Worm (Caenorhabditis elegans): ENCODE measurements around the gene Y57G7A.2.
"Not testable (repeated sequence)": the region's sequence is repeated elsewhere in the genome, so short reads cannot be mapped to it uniquely, and the experiment has no call there.

The Y57G7A.2 gene

DNA sequence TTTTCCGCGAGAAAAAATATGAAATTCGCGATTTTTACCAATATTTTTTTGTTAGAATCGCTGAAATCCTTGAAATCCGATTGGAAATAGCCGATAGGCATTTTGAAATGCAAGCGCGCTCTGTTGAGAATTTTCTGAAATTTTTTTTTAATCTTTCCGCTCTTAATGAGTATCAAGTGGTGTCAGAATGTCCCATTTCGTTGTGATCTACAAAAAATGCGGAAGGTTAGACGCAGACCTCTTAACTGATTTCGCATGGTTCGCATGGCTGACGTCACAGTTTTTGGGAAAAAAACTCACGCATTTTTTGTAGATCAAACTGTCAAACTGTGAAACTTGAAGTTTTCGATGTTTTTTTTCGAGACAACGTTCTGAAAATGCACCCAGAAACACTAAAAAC is 24.1 kb upstream of the Y57G7A.2 start, which contains the start of gene srw-66:
TSS of gene srw-66 (minus strand) at position 101 of the 400 bp plus-strand sequence.
- TF ChIP-seq tbx-37 (GFP tag; conservative IDR thresholded peaks at IDR 0.05) (no peak), hmbx-1 (tag; optimal IDR thresholded peaks at IDR 0.05) (no peak), hnd-1 (tag; optimal IDR thresholded peaks at IDR 0.05) (no peak), tbx-11 (GFP tag; IDR thresholded peaks at IDR 0.05) (no peak), ceh-13 (GFP tag; optimal IDR thresholded peaks at IDR 0.05) (no peak)

DNA sequence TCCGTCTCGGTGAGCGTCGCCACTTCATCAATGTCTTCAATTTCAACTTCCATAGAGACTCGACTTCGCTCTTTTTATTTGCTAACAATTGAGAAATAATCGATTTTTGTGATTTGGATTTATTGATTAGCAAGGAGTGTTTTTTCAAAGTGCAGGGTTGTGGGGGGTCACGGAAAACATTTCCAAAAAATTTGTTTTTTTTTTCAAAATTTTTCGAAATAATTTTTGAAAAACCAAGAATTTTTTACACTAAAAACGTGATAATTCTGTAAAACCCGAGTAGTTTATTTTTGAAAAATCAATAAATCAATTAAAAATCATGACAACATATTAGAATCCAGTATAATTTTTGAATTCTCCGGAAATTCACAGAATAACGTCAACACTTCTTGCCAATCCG is 20.4 kb upstream of the Y57G7A.2 start, which contains the start of gene Y57G7A.5:
TSS of gene Y57G7A.5 (minus strand) at position 101 of the 400 bp plus-strand sequence.
- TF ChIP-seq hnd-1 (tag; optimal IDR thresholded peaks at IDR 0.05) (no peak), tra-4 (tag; optimal IDR thresholded peaks at IDR 0.05) (no peak), hmg-4 (GFP tag; optimal IDR thresholded peaks at IDR 0.05) (no peak), pes-1 (GFP tag; IDR thresholded peaks at IDR 0.05) (no peak), scrt-1 (GFP tag; IDR thresholded peaks at IDR 0.05) (no peak), ceh-13 (GFP tag; optimal IDR thresholded peaks at IDR 0.05) (no peak), tbx-11 (GFP tag; IDR thresholded peaks at IDR 0.05) (no peak), B0310.2 (tag; optimal IDR thresholded peaks at IDR 0.05) (no peak), hmbx-1 (tag; optimal IDR thresholded peaks at IDR 0.05) (no peak), sea-1 (GFP tag; conservative IDR thresholded peaks at IDR 0.05) (no peak), F13C5.2 (tag; optimal IDR thresholded peaks at IDR 0.05) (no peak), aly-1 (tag; optimal IDR thresholded peaks at IDR 0.05) (no peak), flt-1 (GFP tag; IDR thresholded peaks at IDR 0.05) (no peak), ets-7 (tag; optimal IDR thresholded peaks at IDR 0.05) (no peak)

DNA sequence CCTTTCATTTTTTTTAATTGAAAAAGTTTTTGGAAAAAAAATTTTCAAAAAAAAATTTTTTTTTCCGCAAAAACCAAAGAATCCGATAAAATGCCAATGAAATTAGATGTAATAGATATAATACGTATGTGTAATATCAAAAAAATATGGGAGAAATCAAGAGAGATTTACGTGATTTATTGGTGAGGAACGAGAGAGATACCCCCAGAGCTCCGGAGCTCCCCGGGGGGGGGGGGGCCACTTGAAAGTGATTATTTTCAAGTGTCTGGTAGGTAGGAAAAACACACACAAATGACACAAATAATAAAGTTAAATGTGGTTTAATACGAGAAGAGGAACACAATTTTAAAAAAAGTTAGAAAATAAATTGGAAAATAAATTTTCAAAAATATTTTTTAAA is 19.1 kb upstream of the Y57G7A.2 start, which contains the start of gene Y57G7A.11:
TSS of gene Y57G7A.11 (minus strand) at position 101 of the 400 bp plus-strand sequence.
- TF ChIP-seq tra-4 (tag; optimal IDR thresholded peaks at IDR 0.05) (no peak), hmbx-1 (tag; optimal IDR thresholded peaks at IDR 0.05) (no peak), ets-7 (tag; optimal IDR thresholded peaks at IDR 0.05) (no peak), hmg-4 (GFP tag; optimal IDR thresholded peaks at IDR 0.05) (no peak), scrt-1 (GFP tag; IDR thresholded peaks at IDR 0.05) (no peak), ceh-36 (tag; optimal IDR thresholded peaks at IDR 0.05) (no peak), ceh-13 (GFP tag; optimal IDR thresholded peaks at IDR 0.05) (no peak), pes-1 (GFP tag; IDR thresholded peaks at IDR 0.05) (no peak), sea-1 (GFP tag; conservative IDR thresholded peaks at IDR 0.05) (no peak), flt-1 (GFP tag; IDR thresholded peaks at IDR 0.05) (no peak), ama-1 (optimal IDR thresholded peaks at IDR 0.05) (no peak), tbx-11 (GFP tag; IDR thresholded peaks at IDR 0.05) (no peak), B0310.2 (tag; optimal IDR thresholded peaks at IDR 0.05) (no peak), F13C5.2 (tag; optimal IDR thresholded peaks at IDR 0.05) (no peak), aly-1 (tag; optimal IDR thresholded peaks at IDR 0.05) (no peak), tbx-37 (GFP tag; conservative IDR thresholded peaks at IDR 0.05) (no peak)

DNA sequence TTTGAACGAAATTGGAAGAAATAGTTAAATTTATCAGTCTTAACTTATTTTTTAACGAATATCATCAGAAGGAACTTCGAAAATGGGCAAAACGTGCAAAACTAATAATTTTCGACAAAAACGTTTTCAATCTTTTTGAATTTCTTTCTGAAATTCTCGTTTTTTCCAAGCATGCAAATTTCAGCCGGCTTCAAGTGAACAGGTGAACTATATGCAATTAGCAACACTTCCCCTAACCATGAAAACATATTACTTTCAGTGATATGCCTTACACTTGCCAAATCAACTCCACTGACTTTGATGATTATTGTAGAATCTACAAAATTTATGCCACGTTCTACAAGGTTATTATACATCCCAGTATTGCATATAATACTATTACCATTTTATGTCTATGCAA is 17.5 kb upstream of the Y57G7A.2 start, which contains the start of gene srz-63:
TSS of gene srz-63 (plus strand) at position 301 of the 400 bp plus-strand sequence.
- TF ChIP-seq ceh-13 (GFP tag; optimal IDR thresholded peaks at IDR 0.05); hmbx-1 (tag; optimal IDR thresholded peaks at IDR 0.05); scrt-1 (GFP tag; IDR thresholded peaks at IDR 0.05): not testable (repeated sequence)

DNA sequence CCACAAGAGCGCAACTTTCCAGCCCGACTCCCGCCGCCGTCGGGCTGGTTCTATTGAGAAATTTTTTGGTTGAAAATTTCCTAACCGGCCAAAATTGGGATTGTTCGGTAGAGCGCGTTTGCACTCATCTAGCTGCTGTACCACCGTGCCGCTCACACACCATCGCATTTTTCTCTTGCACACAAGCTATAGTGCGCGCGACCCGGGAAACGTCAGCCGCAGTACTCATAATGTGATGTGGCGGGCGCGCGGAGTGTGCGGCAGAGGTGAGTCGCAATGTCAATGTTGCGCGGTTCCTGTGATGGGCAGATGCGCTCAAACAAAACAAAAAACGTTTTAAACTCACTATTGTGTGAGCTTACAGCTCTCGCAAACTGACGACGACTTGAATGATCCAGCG is 10.9 kb upstream of the Y57G7A.2 start:
- TF ChIP-seq ets-7 (tag; optimal IDR thresholded peaks at IDR 0.05) (no peak), hnd-1 (tag; optimal IDR thresholded peaks at IDR 0.05) (no peak), pes-1 (GFP tag; IDR thresholded peaks at IDR 0.05) (no peak), ama-1 (optimal IDR thresholded peaks at IDR 0.05) (no peak), aly-1 (tag; optimal IDR thresholded peaks at IDR 0.05) (no peak), F13C5.2 (tag; optimal IDR thresholded peaks at IDR 0.05) (no peak), hmbx-1 (tag; optimal IDR thresholded peaks at IDR 0.05) (no peak), tbx-11 (GFP tag; IDR thresholded peaks at IDR 0.05) (no peak), tbx-37 (GFP tag; conservative IDR thresholded peaks at IDR 0.05) (no peak), B0310.2 (tag; optimal IDR thresholded peaks at IDR 0.05) (no peak), ceh-13 (GFP tag; optimal IDR thresholded peaks at IDR 0.05) (no peak), ceh-36 (tag; optimal IDR thresholded peaks at IDR 0.05) (no peak), sea-1 (GFP tag; conservative IDR thresholded peaks at IDR 0.05) (no peak), hmg-4 (GFP tag; optimal IDR thresholded peaks at IDR 0.05) (no peak), scrt-1 (GFP tag; IDR thresholded peaks at IDR 0.05) (no peak)

DNA sequence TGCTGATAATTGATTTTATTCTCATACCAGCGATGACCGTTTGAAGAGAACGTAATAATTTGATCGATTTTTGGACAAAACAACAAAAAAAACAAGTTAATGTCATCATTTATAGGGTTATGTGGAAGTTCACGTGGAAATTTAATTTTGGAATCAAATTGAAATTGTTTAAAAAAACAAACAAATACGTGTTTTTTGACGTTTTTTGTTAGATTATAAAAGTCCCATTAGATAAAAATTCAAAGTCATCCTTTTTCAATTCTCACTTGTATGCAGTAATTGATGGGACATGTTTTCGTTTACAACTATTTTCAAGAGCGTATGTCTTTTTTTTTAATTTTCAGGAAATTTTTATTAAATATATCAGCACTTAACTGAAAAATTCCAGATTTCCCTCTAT is 10.4 kb upstream of the Y57G7A.2 start, which contains the start of the genes Y57G7A.6 and Y57G7A.3:
TSS of gene Y57G7A.6 (minus strand) at position 101 of the 400 bp plus-strand sequence.
TSS of gene Y57G7A.3 (plus strand) at position 269 of the 400 bp plus-strand sequence.
- no peak for TF ChIP-seq F13C5.2 (tag; optimal IDR thresholded peaks at IDR 0.05)
- no peak for TF ChIP-seq ama-1 (optimal IDR thresholded peaks at IDR 0.05)
- TF ChIP-seq flt-1 (GFP tag; IDR thresholded peaks at IDR 0.05), result no peak
- no peak for TF ChIP-seq aly-1 (tag; optimal IDR thresholded peaks at IDR 0.05)
- TF ChIP-seq hnd-1 (tag; optimal IDR thresholded peaks at IDR 0.05), result no peak
- TF ChIP-seq tbx-11 (GFP tag; IDR thresholded peaks at IDR 0.05), result no peak

DNA sequence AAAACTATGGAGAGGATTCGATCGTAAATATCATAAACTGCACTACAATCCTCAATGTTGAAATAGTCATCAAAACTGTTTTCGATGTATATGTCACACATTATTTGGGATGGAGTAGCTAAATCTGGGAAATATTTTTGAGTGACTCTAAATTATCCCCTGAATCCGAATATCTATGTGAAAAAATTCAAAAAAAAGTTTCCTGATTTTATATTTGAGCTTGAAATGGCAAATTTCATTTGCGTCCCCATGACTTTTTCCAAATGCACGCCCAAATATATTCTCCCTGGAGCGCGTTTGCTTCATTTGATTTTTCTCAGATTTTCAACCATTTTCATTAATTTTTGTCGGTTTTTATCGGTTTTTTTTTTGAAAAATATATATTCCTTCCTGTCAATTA is 2.7 kb upstream of the Y57G7A.2 start, which contains the start of gene srz-64:
TSS of gene srz-64 (minus strand) at position 101 of the 400 bp plus-strand sequence.
- TF ChIP-seq flt-1 (GFP tag; IDR thresholded peaks at IDR 0.05) (no peak), scrt-1 (GFP tag; IDR thresholded peaks at IDR 0.05) (no peak), sea-1 (GFP tag; conservative IDR thresholded peaks at IDR 0.05) (no peak), aly-1 (tag; optimal IDR thresholded peaks at IDR 0.05) (no peak), ama-1 (optimal IDR thresholded peaks at IDR 0.05) (no peak), ets-7 (tag; optimal IDR thresholded peaks at IDR 0.05) (no peak), tbx-37 (GFP tag; conservative IDR thresholded peaks at IDR 0.05) (no peak), hmbx-1 (tag; optimal IDR thresholded peaks at IDR 0.05) (no peak), ceh-13 (GFP tag; optimal IDR thresholded peaks at IDR 0.05) (no peak), ceh-36 (tag; optimal IDR thresholded peaks at IDR 0.05) (no peak), pes-1 (GFP tag; IDR thresholded peaks at IDR 0.05) (no peak), B0310.2 (tag; optimal IDR thresholded peaks at IDR 0.05) (no peak), hnd-1 (tag; optimal IDR thresholded peaks at IDR 0.05) (no peak), hmg-4 (GFP tag; optimal IDR thresholded peaks at IDR 0.05) (no peak)
